Worm (Caenorhabditis elegans): ENCODE measurements around the gene tag-307.
A peak's percentile ranks its signal among the peaks of the same experiment; 100 is the strongest.

Gene tag-307

DNA sequence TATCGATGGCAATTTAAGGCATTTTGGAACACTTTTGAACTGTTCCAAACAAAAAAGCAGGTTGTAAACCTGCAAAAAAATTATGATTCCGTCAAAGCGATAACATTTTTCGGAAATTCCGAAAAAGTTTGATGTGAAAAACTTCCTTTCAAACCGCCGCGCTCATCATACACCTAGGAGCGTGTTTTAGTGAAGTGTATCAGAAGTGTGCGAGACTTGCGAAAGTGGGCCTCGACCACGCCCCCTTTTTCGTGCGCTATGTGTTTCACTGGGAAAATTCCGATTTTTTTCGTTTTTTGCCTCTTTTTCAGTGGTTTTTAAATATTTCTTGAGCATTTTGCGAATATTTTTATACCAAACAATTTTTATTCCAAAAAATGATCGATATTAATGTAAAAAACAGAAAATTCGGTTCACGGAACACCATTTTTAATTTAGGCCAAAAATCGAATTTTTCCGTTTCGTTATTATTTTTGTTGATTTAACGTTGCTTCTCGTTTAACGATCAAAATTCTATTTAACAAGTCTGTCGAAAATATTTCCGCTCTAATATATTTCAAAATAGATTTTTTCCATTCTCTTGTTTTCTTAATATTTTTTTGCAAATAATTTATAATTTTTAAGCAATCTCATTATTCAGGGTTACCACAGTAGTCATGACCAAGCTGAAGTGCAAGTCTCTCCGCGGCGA lies 2.4 kb downstream of the tag-307 start, which contains the start of gene rpl-35:
Gene rpl-35 (plus strand): TSS at position 641 of the 691 bp plus-strand sequence.
- TF ChIP-seq nhr-11 (tag; optimal IDR thresholded peaks at IDR 0.05) (peak; percentile 99), nhr-76 (tag; optimal IDR thresholded peaks at IDR 0.05) (peak; percentile 92), ZK546.5 (tag; optimal IDR thresholded peaks at IDR 0.05) (peak; percentile 79), nhr-43 (tag; optimal IDR thresholded peaks at IDR 0.05; ENCODE audit: poor library complexity, severe bottlenecking) (peak; percentile 99), pha-4 (tag; optimal IDR thresholded peaks at IDR 0.05) (peak; percentile 100), egl-27 (tag; optimal IDR thresholded peaks at IDR 0.05) (peak; percentile 96), sea-2 (GFP tag; optimal IDR thresholded peaks at IDR 0.05) (peak; percentile 47), nhr-67 (tag; optimal IDR thresholded peaks at IDR 0.05) (peak; percentile 26), hmg-11 (tag; optimal IDR thresholded peaks at IDR 0.05) (peak; percentile 95), egl-5 (tag; optimal IDR thresholded peaks at IDR 0.05) (peak; percentile 97), ztf-4 (tag; optimal IDR thresholded peaks at IDR 0.05) (peak; percentile 94), unc-62 (GFP tag; optimal IDR thresholded peaks at IDR 0.05) (peak; percentile 99), ceh-28 (tag; optimal IDR thresholded peaks at IDR 0.05) (peak; percentile 97), ceh-82 (tag; optimal IDR thresholded peaks at IDR 0.05) (peak; percentile 99), snpc-4 (tag; optimal IDR thresholded peaks at IDR 0.05) (peak; percentile 96), nhr-28 (tag; optimal IDR thresholded peaks at IDR 0.05) (peak; percentile 86), jun-1 (tag; optimal IDR thresholded peaks at IDR 0.05) (peak; percentile 99), ceh-9 (tag; optimal IDR thresholded peaks at IDR 0.05) (no peak), fos-1 (tag; optimal IDR thresholded peaks at IDR 0.05) (peak; percentile 97), eor-1 (tag; optimal IDR thresholded peaks at IDR 0.05) (no peak), nhr-12 (tag; optimal IDR thresholded peaks at IDR 0.05) (no peak), nfya-1 (tag; optimal IDR thresholded peaks at IDR 0.05; ENCODE audit: insufficient read depth) (peak; percentile 99), daf-12 (tag; optimal IDR thresholded peaks at IDR 0.05) (peak; percentile 91), lin-39 (tag; optimal IDR thresholded peaks at IDR 0.05) (peak; percentile 99), lsy-12 (tag; optimal IDR thresholded peaks at IDR 0.05) (peak; percentile 100), tbx-2 (tag; optimal IDR thresholded peaks at IDR 0.05) (peak; percentile 97), unc-39 (tag; optimal IDR thresholded peaks at IDR 0.05) (peak; percentile 53), aly-2 (tag; optimal IDR thresholded peaks at IDR 0.05) (peak; percentile 95), lin-15B (tag; optimal IDR thresholded peaks at IDR 0.05) (peak; percentile 100), ztf-11 (tag; optimal IDR thresholded peaks at IDR 0.05) (no peak), pqm-1 (tag; optimal IDR thresholded peaks at IDR 0.05) (peak; percentile 98), zag-1 (tag; optimal IDR thresholded peaks at IDR 0.05) (peak; percentile 93), ceh-16 (tag; optimal IDR thresholded peaks at IDR 0.05) (peak; percentile 82), nhr-237 (tag; optimal IDR thresholded peaks at IDR 0.05) (peak; percentile 48), mdl-1 (tag; optimal IDR thresholded peaks at IDR 0.05) (peak; percentile 79), elt-1 (tag; optimal IDR thresholded peaks at IDR 0.05) (peak; percentile 96), nhr-25 (tag; optimal IDR thresholded peaks at IDR 0.05) (peak; percentile 100), nhr-77 (tag; optimal IDR thresholded peaks at IDR 0.05) (peak; percentile 96), nhr-23 (tag; optimal IDR thresholded peaks at IDR 0.05) (peak; percentile 100), elt-2 (tag; optimal IDR thresholded peaks at IDR 0.05) (peak; percentile 97), fkh-2 (tag; optimal IDR thresholded peaks at IDR 0.05) (no peak), ama-1 (optimal IDR thresholded peaks at IDR 0.05) (peak; percentile 88), elt-3 (tag; optimal IDR thresholded peaks at IDR 0.05) (peak; percentile 83 to 98 (median 90)), mml-1 (tag; optimal IDR thresholded peaks at IDR 0.05) (no peak), skn-1 (tag; optimal IDR thresholded peaks at IDR 0.05) (peak; percentile 97), fkh-10 (GFP tag; optimal IDR thresholded peaks at IDR 0.05) (peak; percentile 99), R02D3.7 (tag; optimal IDR thresholded peaks at IDR 0.05) (peak; percentile 97)
